Worm (Caenorhabditis elegans): ENCODE data around the gene atg-16.1.

The atg-16.1 gene

ce11 chrX:4437555-4437954 is 24.7 kb downstream of the atg-16.1 start, which contains the start of gene cest-26:
Gene cest-26 (minus strand): TSS chrX:4437655.
- no peak for TF ChIP-seq ceh-13 (GFP tag; optimal IDR thresholded peaks at IDR 0.05)
- TF ChIP-seq tra-4 (tag; optimal IDR thresholded peaks at IDR 0.05): no peak
- no peak for TF ChIP-seq hmbx-1 (tag; optimal IDR thresholded peaks at IDR 0.05)
- no peak for TF ChIP-seq aly-1 (tag; optimal IDR thresholded peaks at IDR 0.05)
- no peak for TF ChIP-seq pes-1 (GFP tag; IDR thresholded peaks at IDR 0.05)

DNA sequence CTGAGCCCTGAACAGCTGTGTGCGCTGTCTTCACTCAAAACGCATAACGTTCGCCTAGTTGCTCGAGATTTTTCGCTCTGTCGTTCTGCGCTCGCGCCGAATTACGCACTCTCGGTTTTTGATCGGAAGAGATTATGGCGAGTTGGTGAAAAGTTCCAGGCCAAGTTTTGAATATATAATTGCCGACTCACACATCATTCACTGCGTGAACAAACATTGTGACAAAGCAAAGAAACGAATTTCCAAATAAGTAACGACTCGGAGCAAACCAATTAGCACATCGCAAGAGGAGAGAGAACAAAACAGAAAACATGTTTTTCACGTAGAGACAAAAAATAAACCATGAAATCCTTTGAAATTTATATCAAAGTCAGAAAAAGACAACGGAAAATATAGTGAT is 26.9 kb downstream of the atg-16.1 start:
- TF ChIP-seq scrt-1 (GFP tag; IDR thresholded peaks at IDR 0.05): no peak
- no peak for TF ChIP-seq ceh-13 (GFP tag; optimal IDR thresholded peaks at IDR 0.05)
- TF ChIP-seq pes-1 (GFP tag; IDR thresholded peaks at IDR 0.05): no peak
- TF ChIP-seq hnd-1 (tag; optimal IDR thresholded peaks at IDR 0.05): no peak
- no peak for TF ChIP-seq ets-7 (tag; optimal IDR thresholded peaks at IDR 0.05)
- TF ChIP-seq sea-1 (GFP tag; conservative IDR thresholded peaks at IDR 0.05): no peak
- TF ChIP-seq tbx-11 (GFP tag; IDR thresholded peaks at IDR 0.05): no peak

DNA sequence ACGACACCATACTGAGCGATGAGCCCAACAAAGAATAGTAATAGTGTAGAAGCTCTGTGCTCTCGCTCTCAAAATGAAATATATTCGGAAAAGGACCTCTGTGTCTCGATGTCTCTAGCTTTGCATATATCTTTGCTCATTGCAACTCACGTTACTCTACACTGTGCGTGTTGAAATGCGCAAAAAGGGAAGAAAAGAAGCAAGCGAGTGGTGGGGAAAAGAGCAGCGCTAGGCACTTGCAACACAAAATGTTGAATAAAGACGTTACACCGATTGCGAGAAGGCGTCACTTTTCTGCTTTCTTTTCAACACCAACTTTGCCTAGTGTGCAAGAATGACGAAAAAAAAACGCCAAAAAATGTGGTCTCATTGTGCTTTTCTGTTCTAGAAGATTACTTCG is 27.7 kb downstream of the atg-16.1 start:
- TF ChIP-seq aly-1 (tag; optimal IDR thresholded peaks at IDR 0.05) (no peak), flt-1 (GFP tag; IDR thresholded peaks at IDR 0.05) (no peak), hnd-1 (tag; optimal IDR thresholded peaks at IDR 0.05) (no peak), scrt-1 (GFP tag; IDR thresholded peaks at IDR 0.05) (no peak)

DNA sequence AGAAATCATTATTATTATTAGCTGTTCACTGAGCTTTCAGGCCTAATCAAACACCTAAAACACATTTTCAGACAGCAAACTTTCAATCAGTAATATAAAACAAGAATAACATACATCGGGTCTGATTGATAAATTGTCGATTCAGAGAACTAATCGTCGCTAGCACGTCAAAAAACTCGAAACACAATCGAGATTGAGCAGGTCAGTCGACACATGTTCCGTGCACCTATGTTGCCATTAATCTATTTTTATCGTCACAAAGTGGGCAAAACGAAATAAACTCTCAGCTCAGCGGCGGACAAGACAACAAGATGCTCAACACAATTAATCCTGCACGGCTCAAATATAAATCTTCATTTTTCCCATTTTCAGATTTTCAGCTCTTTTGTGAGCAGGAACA is 32.9 kb downstream of the atg-16.1 start:
- no peak for TF ChIP-seq ets-7 (tag; optimal IDR thresholded peaks at IDR 0.05)
- TF ChIP-seq hmbx-1 (tag; optimal IDR thresholded peaks at IDR 0.05): no peak
- no peak for TF ChIP-seq flt-1 (GFP tag; IDR thresholded peaks at IDR 0.05)
- no peak for TF ChIP-seq scrt-1 (GFP tag; IDR thresholded peaks at IDR 0.05)
- TF ChIP-seq hnd-1 (tag; optimal IDR thresholded peaks at IDR 0.05): no peak
- no peak for TF ChIP-seq pes-1 (GFP tag; IDR thresholded peaks at IDR 0.05)
- TF ChIP-seq ceh-36 (tag; optimal IDR thresholded peaks at IDR 0.05): no peak
- TF ChIP-seq sea-1 (GFP tag; conservative IDR thresholded peaks at IDR 0.05): no peak
- TF ChIP-seq ama-1 (optimal IDR thresholded peaks at IDR 0.05): no peak
- no peak for TF ChIP-seq hmg-4 (GFP tag; optimal IDR thresholded peaks at IDR 0.05)
- no peak for TF ChIP-seq tbx-37 (GFP tag; conservative IDR thresholded peaks at IDR 0.05)
- no peak for TF ChIP-seq ceh-13 (GFP tag; optimal IDR thresholded peaks at IDR 0.05)
- TF ChIP-seq F13C5.2 (tag; optimal IDR thresholded peaks at IDR 0.05): no peak
- no peak for TF ChIP-seq aly-1 (tag; optimal IDR thresholded peaks at IDR 0.05)
- TF ChIP-seq tbx-11 (GFP tag; IDR thresholded peaks at IDR 0.05): no peak
- TF ChIP-seq B0310.2 (tag; optimal IDR thresholded peaks at IDR 0.05): no peak
- TF ChIP-seq tra-4 (tag; optimal IDR thresholded peaks at IDR 0.05): no peak

DNA sequence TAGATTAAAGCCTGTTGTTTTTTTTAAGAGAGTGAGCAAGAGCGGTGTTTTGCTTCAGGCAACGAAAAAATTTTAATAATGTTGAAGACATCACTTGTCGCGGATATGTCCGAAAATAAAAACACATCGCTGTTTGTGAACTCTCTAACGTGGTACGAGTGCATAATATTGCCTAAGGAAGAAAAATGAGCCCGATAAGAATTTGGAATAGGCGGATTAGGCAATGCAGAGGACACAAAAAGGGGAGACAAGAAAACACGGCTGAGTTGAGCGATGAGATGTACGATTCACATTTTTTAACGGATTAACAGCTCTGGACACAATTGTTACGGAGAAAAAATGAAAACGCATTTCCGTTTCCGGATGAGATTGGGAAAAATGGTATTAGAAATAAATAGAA is 34.9 kb downstream of the atg-16.1 start:
- no peak for TF ChIP-seq F13C5.2 (tag; optimal IDR thresholded peaks at IDR 0.05)
- TF ChIP-seq ets-7 (tag; optimal IDR thresholded peaks at IDR 0.05): no peak
- no peak for TF ChIP-seq hmbx-1 (tag; optimal IDR thresholded peaks at IDR 0.05)
- no peak for TF ChIP-seq ceh-36 (tag; optimal IDR thresholded peaks at IDR 0.05)
- no peak for TF ChIP-seq tra-4 (tag; optimal IDR thresholded peaks at IDR 0.05)
- TF ChIP-seq hnd-1 (tag; optimal IDR thresholded peaks at IDR 0.05): no peak
- TF ChIP-seq sea-1 (GFP tag; conservative IDR thresholded peaks at IDR 0.05): no peak
- no peak for TF ChIP-seq scrt-1 (GFP tag; IDR thresholded peaks at IDR 0.05)
- TF ChIP-seq tbx-37 (GFP tag; conservative IDR thresholded peaks at IDR 0.05): no peak
- TF ChIP-seq tbx-11 (GFP tag; IDR thresholded peaks at IDR 0.05): no peak

DNA sequence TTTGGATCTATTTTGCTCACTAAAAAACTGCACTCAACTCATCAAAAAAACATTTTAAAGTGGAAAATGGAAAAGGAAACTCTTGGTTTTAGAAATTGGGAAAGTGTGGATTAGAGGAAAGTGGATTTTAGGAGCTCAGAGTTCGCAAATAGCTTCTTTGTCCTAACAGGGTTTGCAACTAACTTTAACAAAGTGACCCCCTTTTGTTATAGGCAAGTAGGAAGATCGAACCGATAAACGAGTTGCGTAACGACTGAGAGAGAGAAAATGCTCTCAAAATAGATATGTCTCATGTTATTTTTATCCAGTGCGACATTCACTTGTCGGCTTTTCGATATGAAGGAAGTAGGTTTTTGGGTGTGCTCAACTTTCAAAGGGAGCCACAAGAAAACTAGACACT is 35.8 kb downstream of the atg-16.1 start:
- no peak for TF ChIP-seq B0310.2 (tag; optimal IDR thresholded peaks at IDR 0.05)
- TF ChIP-seq ceh-13 (GFP tag; optimal IDR thresholded peaks at IDR 0.05): no peak
- no peak for TF ChIP-seq hnd-1 (tag; optimal IDR thresholded peaks at IDR 0.05)
- no peak for TF ChIP-seq hmg-4 (GFP tag; optimal IDR thresholded peaks at IDR 0.05)
- no peak for TF ChIP-seq ceh-36 (tag; optimal IDR thresholded peaks at IDR 0.05)
- no peak for TF ChIP-seq tra-4 (tag; optimal IDR thresholded peaks at IDR 0.05)
- TF ChIP-seq tbx-37 (GFP tag; conservative IDR thresholded peaks at IDR 0.05): no peak
- TF ChIP-seq ets-7 (tag; optimal IDR thresholded peaks at IDR 0.05): no peak
- TF ChIP-seq hmbx-1 (tag; optimal IDR thresholded peaks at IDR 0.05): no peak
- no peak for TF ChIP-seq sea-1 (GFP tag; conservative IDR thresholded peaks at IDR 0.05)
- no peak for TF ChIP-seq aly-1 (tag; optimal IDR thresholded peaks at IDR 0.05)
- TF ChIP-seq scrt-1 (GFP tag; IDR thresholded peaks at IDR 0.05): no peak

DNA sequence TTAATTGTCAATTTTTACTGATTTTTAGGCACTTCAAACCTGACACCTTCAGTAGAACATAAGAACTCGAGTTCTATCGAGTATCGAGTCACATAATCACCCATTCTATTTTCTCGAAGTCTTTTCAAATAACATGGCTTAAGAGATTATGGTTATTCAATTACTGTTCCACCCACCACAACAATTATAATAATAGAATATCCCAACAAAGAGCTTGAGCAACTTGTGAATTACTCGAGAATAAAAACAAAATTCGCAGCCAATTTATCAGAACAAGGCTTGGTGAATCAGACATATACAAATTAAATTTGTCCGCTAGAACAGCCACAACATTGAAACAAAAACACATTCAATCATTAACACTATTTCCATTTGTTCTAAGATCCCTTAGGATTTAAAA is 38.0 kb downstream of the atg-16.1 start:
- no peak for TF ChIP-seq aly-1 (tag; optimal IDR thresholded peaks at IDR 0.05)
- no peak for TF ChIP-seq flt-1 (GFP tag; IDR thresholded peaks at IDR 0.05)
- TF ChIP-seq ets-7 (tag; optimal IDR thresholded peaks at IDR 0.05): no peak
- TF ChIP-seq tbx-37 (GFP tag; conservative IDR thresholded peaks at IDR 0.05): no peak
- TF ChIP-seq ama-1 (optimal IDR thresholded peaks at IDR 0.05): no peak
- TF ChIP-seq hmbx-1 (tag; optimal IDR thresholded peaks at IDR 0.05): no peak
- TF ChIP-seq scrt-1 (GFP tag; IDR thresholded peaks at IDR 0.05): no peak

DNA sequence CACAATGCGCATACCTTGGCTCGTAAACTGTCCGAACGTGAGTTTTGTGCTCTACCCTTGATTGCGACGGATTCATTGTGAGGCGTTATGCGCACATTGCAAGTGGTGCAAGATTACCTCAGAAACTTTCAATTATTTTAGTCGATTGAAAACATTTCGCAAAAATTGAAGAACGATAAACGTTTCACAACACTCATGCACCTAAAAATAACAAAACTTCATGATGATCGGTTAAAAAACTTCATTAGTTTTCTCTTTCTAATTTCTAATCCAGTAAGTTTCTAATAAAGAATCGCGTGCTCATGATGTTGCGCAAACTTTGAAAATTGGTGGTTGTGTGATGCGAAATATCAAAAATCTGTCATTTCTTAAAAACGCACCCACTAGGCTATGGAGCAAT is 43.5 kb downstream of the atg-16.1 start, which contains the start of gene dop-1:
Gene dop-1 (minus strand): TSS at position 101 of the 400 bp plus-strand sequence.
- TF ChIP-seq aly-1 (tag; optimal IDR thresholded peaks at IDR 0.05): no peak
- no peak for TF ChIP-seq tra-4 (tag; optimal IDR thresholded peaks at IDR 0.05)

DNA sequence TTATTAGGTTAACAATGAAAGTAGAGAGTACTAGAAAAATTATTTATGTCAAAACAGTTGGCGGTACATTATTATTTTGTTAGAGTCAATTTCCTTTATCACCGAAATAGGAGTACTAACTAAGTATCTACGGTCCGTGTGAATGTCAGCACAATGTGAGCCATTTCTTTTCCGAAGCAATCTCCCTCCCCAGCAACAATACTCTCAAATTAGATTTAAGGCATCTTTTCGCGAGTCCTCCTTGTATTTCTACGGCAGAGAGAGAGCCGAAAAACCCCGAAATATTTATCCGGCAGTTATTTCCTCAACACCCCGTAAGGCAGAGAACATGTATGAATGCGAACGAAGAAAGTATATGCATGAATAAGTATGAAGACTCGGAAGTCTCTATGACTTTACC is 47.0 kb downstream of the atg-16.1 start:
- TF ChIP-seq scrt-1 (GFP tag; IDR thresholded peaks at IDR 0.05) (no peak), tra-4 (tag; optimal IDR thresholded peaks at IDR 0.05) (no peak), ama-1 (optimal IDR thresholded peaks at IDR 0.05) (no peak), hnd-1 (tag; optimal IDR thresholded peaks at IDR 0.05) (no peak), aly-1 (tag; optimal IDR thresholded peaks at IDR 0.05) (no peak), pes-1 (GFP tag; IDR thresholded peaks at IDR 0.05) (no peak), hmbx-1 (tag; optimal IDR thresholded peaks at IDR 0.05) (no peak), ets-7 (tag; optimal IDR thresholded peaks at IDR 0.05) (no peak), hmg-4 (GFP tag; optimal IDR thresholded peaks at IDR 0.05) (no peak), F13C5.2 (tag; optimal IDR thresholded peaks at IDR 0.05) (no peak), flt-1 (GFP tag; IDR thresholded peaks at IDR 0.05) (no peak), tbx-11 (GFP tag; IDR thresholded peaks at IDR 0.05) (no peak), sea-1 (GFP tag; conservative IDR thresholded peaks at IDR 0.05) (no peak), B0310.2 (tag; optimal IDR thresholded peaks at IDR 0.05) (no peak)
